Worm (Caenorhabditis elegans) whole organism, young adult: Measurements from ENCODE around the gene F26F12.3.

Source experiments
- B0261.1 ChIP-seq: sonication (generic microtip); optimal IDR thresholded peaks from 2 replicates; lab custom pipeline; 2016; ENCODE audit warnings: mild to moderate bottlenecking, missing genetic modification characterization, moderate library complexity, missing compliant biosample characterization
- C06A6.2 ChIP-seq: fragments of 200-800 bp; sonication (Bioruptor generic); conservative IDR thresholded peaks from 2 replicates; pipeline ENCODE4 v1.3.6; 2022; ENCODE audit warnings: missing genetic modification characterization, missing compliant biosample characterization
- F22D6.2 ChIP-seq: sonication (generic microtip); optimal IDR thresholded peaks from 2 replicates; lab custom pipeline; 2016; ENCODE audit warnings: mild to moderate bottlenecking, missing genetic modification characterization, missing compliant biosample characterization
- F23B12.7 ChIP-seq: sonication (generic microtip); optimal IDR thresholded peaks from 2 replicates; lab custom pipeline; 2017; ENCODE audit warnings: missing genetic modification characterization, mild to moderate bottlenecking, missing compliant biosample characterization, antibody characterized with exemption, moderate library complexity; ENCODE audit not compliant: insufficient read depth
- F39B2.1 ChIP-seq: fragments of 200-800 bp; sonication (Bioruptor generic); IDR thresholded peaks from 2 replicates; pipeline ENCODE4 v1.3.6; 2022; ENCODE audit warnings: missing genetic modification reagents, missing genetic modification characterization, missing compliant biosample characterization
- F55B11.4 ChIP-seq: sonication (generic microtip); optimal IDR thresholded peaks from 2 replicates; lab custom pipeline; 2016; ENCODE audit warnings: missing compliant biosample characterization, missing genetic modification characterization, borderline replicate concordance; ENCODE audit not compliant: insufficient read depth
- F57A8.1 ChIP-seq: fragments of 200-800 bp; sonication (Bioruptor generic); optimal IDR thresholded peaks from 2 replicates; lab custom pipeline; 2018; ENCODE audit warnings: mild to moderate bottlenecking, missing genetic modification characterization, moderate library complexity, missing compliant biosample characterization
- T07F8.4 ChIP-seq: sonication (generic microtip); optimal IDR thresholded peaks from 2 replicates; lab custom pipeline; 2016; ENCODE audit warnings: mild to moderate bottlenecking, missing genetic modification characterization, moderate library complexity, missing compliant biosample characterization
- Y79H2A.3 ChIP-seq: fragments of 200-800 bp; sonication (Bioruptor generic); conservative IDR thresholded peaks from 2 replicates; pipeline ENCODE4 v1.3.6; 2022; ENCODE audit warnings: missing genetic modification reagents, missing genetic modification characterization, missing compliant biosample characterization
- aptf-2 ChIP-seq: fragments of 200-800 bp; sonication (Bioruptor generic); conservative IDR thresholded peaks from 2 replicates; pipeline ENCODE4 v1.3.6; 2022; ENCODE audit warnings: missing genetic modification reagents, missing genetic modification characterization, missing compliant biosample characterization
- attf-6 ChIP-seq: fragments of 200-800 bp; sonication (Bioruptor generic); IDR thresholded peaks from 2 replicates; pipeline ENCODE4 v1.3.6; 2022; ENCODE audit warnings: missing genetic modification reagents, missing genetic modification characterization, missing compliant biosample characterization
- ccch-3 ChIP-seq: fragments of 200-800 bp; sonication (Bioruptor generic); optimal IDR thresholded peaks from 2 replicates; lab custom pipeline; 2018; ENCODE audit warnings: mild to moderate bottlenecking, missing genetic modification characterization, missing compliant biosample characterization
- cebp-2 ChIP-seq: fragments of 200-800 bp; sonication (Bioruptor generic); IDR thresholded peaks from 2 replicates; pipeline ENCODE4 v1.3.6; 2022; ENCODE audit warnings: missing genetic modification characterization, missing compliant biosample characterization
- ceh-100 ChIP-seq: fragments of 200-800 bp; sonication (Bioruptor generic); IDR thresholded peaks from 2 replicates; pipeline ENCODE4 v1.3.6; 2022; ENCODE audit warnings: missing genetic modification reagents, missing genetic modification characterization, missing compliant biosample characterization
- ceh-27 ChIP-seq: fragments of 200-800 bp; sonication (Bioruptor generic); optimal IDR thresholded peaks from 2 replicates; lab custom pipeline; 2018; ENCODE audit warnings: mild to moderate bottlenecking, missing genetic modification characterization, moderate library complexity, missing compliant biosample characterization
- ceh-40 ChIP-seq: fragments of 200-800 bp; sonication (Bioruptor generic); IDR thresholded peaks from 2 replicates; pipeline ENCODE4 v1.3.6; 2022; ENCODE audit warnings: missing genetic modification characterization, missing compliant biosample characterization
- chd-7 ChIP-seq: sonication (generic microtip); optimal IDR thresholded peaks from 2 replicates; lab custom pipeline; 2016; ENCODE audit warnings: mild to moderate bottlenecking, missing genetic modification characterization, moderate library complexity, missing compliant biosample characterization
- egl-18 ChIP-seq: fragments of 200-800 bp; sonication (Bioruptor generic); IDR thresholded peaks from 2 replicates; pipeline ENCODE4 v1.3.6; 2022; ENCODE audit warnings: missing genetic modification reagents, missing genetic modification characterization, missing compliant biosample characterization
- ets-4 ChIP-seq: fragments of 200-800 bp; sonication (Bioruptor generic); optimal IDR thresholded peaks from 2 replicates; lab custom pipeline; 2018; ENCODE audit warnings: mild to moderate bottlenecking, missing genetic modification characterization, missing compliant biosample characterization
- gei-17 ChIP-seq: fragments of 200-800 bp; sonication (Bioruptor generic); optimal IDR thresholded peaks from 2 replicates; lab custom pipeline; 2018; ENCODE audit warnings: mild to moderate bottlenecking, missing genetic modification characterization, missing compliant biosample characterization
- hlh-12 ChIP-seq: sonication (generic microtip); optimal IDR thresholded peaks from 2 replicates; lab custom pipeline; 2016; ENCODE audit warnings: missing genetic modification characterization, missing compliant biosample characterization
- hlh-26 ChIP-seq: fragments of 200-800 bp; sonication (Bioruptor generic); conservative IDR thresholded peaks from 2 replicates; pipeline ENCODE4 v1.3.6; 2022; ENCODE audit warnings: missing genetic modification reagents, missing genetic modification characterization, missing compliant biosample characterization
- hrde-1 ChIP-seq: sonication (generic microtip); optimal IDR thresholded peaks from 2 replicates; lab custom pipeline; 2016; ENCODE audit warnings: missing genetic modification characterization, mild to moderate bottlenecking, missing compliant biosample characterization, moderate library complexity, missing genotype, missing genetic modification reagents, borderline replicate concordance
- lag-1 ChIP-seq: fragments of 200-800 bp; sonication (Bioruptor generic); IDR thresholded peaks from 2 replicates; pipeline ENCODE4 v1.3.6; 2022; ENCODE audit warnings: missing genetic modification reagents, missing genetic modification characterization, missing compliant biosample characterization
- let-607 ChIP-seq, 2 experiments: fragments of 200-800 bp in 1 of 2; sonication (Bioruptor generic) in 1 of 2; sonication (generic microtip) in 1 of 2; optimal IDR thresholded peaks; 2 replicates each; lab custom pipeline; 2016 to 2018; ENCODE audit warnings: mild to moderate bottlenecking in 2 of 2, missing compliant biosample characterization in 2 of 2, missing genetic modification characterization in 2 of 2, moderate library complexity in 2 of 2, missing genotype in 1 of 2
- lin-26 ChIP-seq: fragments of 200-800 bp; sonication (Bioruptor generic); IDR thresholded peaks from 2 replicates; pipeline ENCODE4 v1.3.6; 2022; ENCODE audit warnings: missing genetic modification reagents, missing genetic modification characterization, missing compliant biosample characterization
- lin-40 ChIP-seq: sonication (generic microtip); optimal IDR thresholded peaks from 2 replicates; lab custom pipeline; 2016; ENCODE audit warnings: missing genetic modification characterization, mild to moderate bottlenecking, missing compliant biosample characterization, missing genotype, missing genetic modification reagents
- lsy-27 ChIP-seq: sonication (generic microtip); optimal IDR thresholded peaks from 2 replicates; lab custom pipeline; 2017; ENCODE audit warnings: missing genetic modification characterization, mild to moderate bottlenecking, missing compliant biosample characterization, antibody characterized with exemption, missing genotype, borderline replicate concordance; ENCODE audit not compliant: insufficient read depth
- madf-10 ChIP-seq: sonication (generic microtip); optimal IDR thresholded peaks from 2 replicates; lab custom pipeline; 2016; ENCODE audit warnings: mild to moderate bottlenecking, missing genetic modification characterization, missing compliant biosample characterization
- madf-3 ChIP-seq: fragments of 200-800 bp; sonication (Bioruptor generic); IDR thresholded peaks from 2 replicates; pipeline ENCODE4 v1.3.6; 2022; ENCODE audit warnings: missing genetic modification reagents, missing genetic modification characterization, missing compliant biosample characterization
- madf-6 ChIP-seq: fragments of 200-800 bp; sonication (Bioruptor generic); IDR thresholded peaks from 2 replicates; pipeline ENCODE4 v1.3.6; 2022; ENCODE audit warnings: missing genetic modification reagents, missing genetic modification characterization, missing compliant biosample characterization
- mel-28 ChIP-seq: sonication (generic microtip); optimal IDR thresholded peaks from 2 replicates; lab custom pipeline; 2016; ENCODE audit warnings: borderline replicate concordance, mild to moderate bottlenecking, missing genetic modification characterization, missing compliant biosample characterization
- mes-4 ChIP-seq: sonication (generic microtip); optimal IDR thresholded peaks from 2 replicates; lab custom pipeline; 2016; ENCODE audit warnings: missing genotype, missing genetic modification characterization, missing compliant biosample characterization
- nfyb-1 ChIP-seq: fragments of 200-800 bp; sonication (Bioruptor generic); IDR thresholded peaks from 2 replicates; pipeline ENCODE4 v1.3.6; 2022; ENCODE audit warnings: missing genetic modification reagents, missing genetic modification characterization, missing compliant biosample characterization
- nhr-179 ChIP-seq: sonication (generic microtip); optimal IDR thresholded peaks from 2 replicates; lab custom pipeline; 2016; ENCODE audit warnings: mild to moderate bottlenecking, missing genetic modification characterization, missing compliant biosample characterization
- nhr-80 ChIP-seq: sonication (generic microtip); optimal IDR thresholded peaks from 2 replicates; lab custom pipeline; 2016; ENCODE audit warnings: missing genetic modification characterization, missing compliant biosample characterization
- nhr-90 ChIP-seq: sonication (generic microtip); optimal IDR thresholded peaks from 2 replicates; lab custom pipeline; 2016; ENCODE audit warnings: missing genotype, mild to moderate bottlenecking, missing genetic modification characterization, missing compliant biosample characterization
- pbrm-1 ChIP-seq: fragments of 200-800 bp; sonication (Bioruptor generic); IDR thresholded peaks from 2 replicates; pipeline ENCODE4 v1.3.6; 2022; ENCODE audit warnings: missing genetic modification reagents, missing genetic modification characterization, missing compliant biosample characterization
- rpc-1 ChIP-seq, 2 experiments: fragments of 150-350 bp in 1 of 2; sonication (generic microtip) in 1 of 2; optimal IDR thresholded peaks; 2 replicates each; lab custom pipeline; 2014 to 2018; ENCODE audit warnings: missing biosample characterization in 1 of 2, missing genetic modification characterization in 1 of 2, missing genetic modification reagents in 1 of 2, missing genotype in 1 of 2
- snpc-3.4 ChIP-seq: sonication (generic microtip); optimal IDR thresholded peaks from 2 replicates; lab custom pipeline; 2017; ENCODE audit warnings: missing genetic modification characterization, mild to moderate bottlenecking, missing compliant biosample characterization, antibody characterized with exemption, moderate library complexity, missing genotype, missing genetic modification reagents
- sptf-2 ChIP-seq: fragments of 200-800 bp; sonication (Bioruptor generic); optimal IDR thresholded peaks from 2 replicates; lab custom pipeline; 2018; ENCODE audit warnings: mild to moderate bottlenecking, missing genetic modification characterization, missing compliant biosample characterization
- unc-130 ChIP-seq: sonication (generic microtip); optimal IDR thresholded peaks from 2 replicates; lab custom pipeline; 2016; ENCODE audit warnings: missing genetic modification reagents, missing genetic modification characterization, missing compliant biosample characterization
- xnd-1 ChIP-seq: sonication (generic microtip); optimal IDR thresholded peaks from 2 replicates; lab custom pipeline; 2016; ENCODE audit warnings: missing genotype, missing genetic modification reagents, missing genetic modification characterization, missing compliant biosample characterization
- ztf-18 ChIP-seq: sonication (generic microtip); optimal IDR thresholded peaks from 2 replicates; lab custom pipeline; 2016; ENCODE audit warnings: missing genotype, mild to moderate bottlenecking, missing genetic modification characterization, missing compliant biosample characterization
- ztf-28 ChIP-seq: fragments of 200-800 bp; sonication (Bioruptor generic); IDR thresholded peaks from 2 replicates; pipeline ENCODE4 v1.3.6; 2022; ENCODE audit warnings: missing genetic modification reagents, missing genetic modification characterization, missing compliant biosample characterization
- ztf-6 ChIP-seq: fragments of 200-800 bp; sonication (Bioruptor generic); IDR thresholded peaks from 2 replicates; pipeline ENCODE4 v1.3.6; 2022; ENCODE audit warnings: missing genetic modification reagents, missing genetic modification characterization, missing compliant biosample characterization

The F26F12.3 gene

ce11 chrV:5790497-5791280 is 54.8 kb downstream of the F26F12.3 start, which contains the start of the genes nhr-142 and F44E7.9 (continued):
- TF ChIP-seq C06A6.2 = peak; percentile 81
- TF ChIP-seq lin-40 (tag; lab: Kevin White, UChicago) = peak; percentile 89
- TF ChIP-seq nhr-179 (tag; lab: Kevin White, UChicago) = no peak
- TF ChIP-seq cebp-2 (GFP tag; lab: Robert Waterston, UW) = no peak
- no peak for TF ChIP-seq F57A8.1 (GFP tag; lab: Kevin White, UChicago)
- no peak for TF ChIP-seq gei-17
- TF ChIP-seq nhr-90 (tag; lab: Kevin White, UChicago) = no peak
- no peak for TF ChIP-seq lag-1 (GFP tag; lab: Robert Waterston, UW)
- TF ChIP-seq ets-4 (GFP tag; lab: Kevin White, UChicago) = no peak
- TF ChIP-seq chd-7 (tag; lab: Kevin White, UChicago) = peak; percentile 22
- no peak for TF ChIP-seq Y79H2A.3
- peak; percentile 85 for TF ChIP-seq pbrm-1
- TF ChIP-seq F55B11.4 (tag; lab: Kevin White, UChicago) = no peak
- no peak for TF ChIP-seq lin-26 (GFP tag; lab: Robert Waterston, UW)
- 0 out of 2 replicates have a peak, but pooled peaks have one; percentile 57 for TF ChIP-seq madf-3 (GFP tag; lab: Robert Waterston, UW)
- no peak for TF ChIP-seq ccch-3 (GFP tag; lab: Kevin White, UChicago)
- no peak for TF ChIP-seq hrde-1
- TF ChIP-seq ztf-18 (tag; lab: Kevin White, UChicago) = peak; percentile 98
- TF ChIP-seq nhr-80 (tag; lab: Kevin White, UChicago) = peak; percentile 73
- no peak for TF ChIP-seq ceh-40 (GFP tag; lab: Robert Waterston, UW)
- TF ChIP-seq aptf-2 = no peak
- TF ChIP-seq ztf-28 (GFP tag; lab: Robert Waterston, UW) = 0 out of 2 replicates have a peak, but pooled peaks have one; percentile 39
- TF ChIP-seq T07F8.4 (tag; lab: Kevin White, UChicago) = no peak
- TF ChIP-seq F23B12.7 (tag; lab: Kevin White, UChicago) = peak; percentile 65
- TF ChIP-seq sptf-2 (GFP tag; lab: Kevin White, UChicago) = no peak
- TF ChIP-seq snpc-3.4 (tag; lab: Kevin White, UChicago) = peak; percentile 67
- peak; percentile 77 for TF ChIP-seq ceh-27 (GFP tag; lab: Kevin White, UChicago)
- TF ChIP-seq madf-10 (tag; lab: Kevin White, UChicago) = peak; percentile 71
- peak; percentile 47 for TF ChIP-seq F22D6.2
- peak; percentile 0 for TF ChIP-seq rpc-1 (optimal IDR thresholded peaks at IDR 0.05; lab: Kevin White, UChicago)
- TF ChIP-seq rpc-1 (tag; optimal IDR thresholded peaks at IDR 0.05; lab: Kevin White, UChicago) = no peak
- TF ChIP-seq mes-4 (tag; lab: Kevin White, UChicago) = no peak
- TF ChIP-seq nfyb-1 (GFP tag; lab: Robert Waterston, UW) = peak; percentile 63; the same call in 1 of the 2 replicates
- TF ChIP-seq xnd-1 (tag; lab: Kevin White, UChicago) = peak; percentile 53
- TF ChIP-seq unc-130 (GFP tag; lab: Kevin White, UChicago) = peak; percentile 40
- peak; percentile 95 for TF ChIP-seq ceh-100 (GFP tag; lab: Robert Waterston, UW)
- no peak for TF ChIP-seq mel-28 (tag; lab: Kevin White, UChicago)
- no peak for TF ChIP-seq B0261.1 (tag; lab: Kevin White, UChicago)
- peak; percentile 78 for TF ChIP-seq madf-6 (GFP tag; lab: Robert Waterston, UW)
- TF ChIP-seq F39B2.1 (GFP tag; lab: Robert Waterston, UW) = no peak
- TF ChIP-seq let-607 (tag; optimal IDR thresholded peaks at IDR 0.05; lab: Kevin White, UChicago) = peak in 1 of 2 experiments; percentile 53
- TF ChIP-seq hlh-12 (tag; lab: Kevin White, UChicago) = no peak
- no peak for TF ChIP-seq hlh-26
- TF ChIP-seq ztf-6 (GFP tag; lab: Robert Waterston, UW) = no peak
- TF ChIP-seq lsy-27 (tag; lab: Kevin White, UChicago) = no peak
- TF ChIP-seq attf-6 (GFP tag; lab: Robert Waterston, UW) = no peak
- no peak for TF ChIP-seq egl-18 (GFP tag; lab: Robert Waterston, UW)
